Fruit fly (Drosophila melanogaster) whole organism, adult: ENCODE data around the gene CG6569.

Experiments
- CG11617 ChIP-seq: fragments of 200-800 bp; sonication (Bioruptor generic); optimal IDR thresholded peaks from 2 replicates; lab custom pipeline; 2017; ENCODE audit warnings: mild to moderate bottlenecking, missing biosample characterization, missing genetic modification reagents, missing genetic modification characterization
- CG12768 ChIP-seq: fragments of 200-800 bp; sonication (Bioruptor generic); optimal IDR thresholded peaks from 2 replicates; lab custom pipeline; 2017; ENCODE audit warnings: missing biosample characterization, missing genetic modification characterization, mild to moderate bottlenecking, moderate library complexity, missing genetic modification reagents
- CG14711 ChIP-seq: fragments of 200-800 bp; sonication (Bioruptor generic); optimal IDR thresholded peaks from 2 replicates; lab custom pipeline; 2018; ENCODE audit warnings: missing biosample characterization, mild to moderate bottlenecking, missing genetic modification characterization, moderate library complexity
- CG1620 ChIP-seq: fragments of 200-800 bp; sonication (Bioruptor generic); optimal IDR thresholded peaks from 2 replicates; lab custom pipeline; 2016; ENCODE audit warnings: missing biosample characterization, missing genetic modification characterization
- CG33017 ChIP-seq: fragments of 200-800 bp; sonication (Bioruptor generic); optimal IDR thresholded peaks from 2 replicates; lab custom pipeline; 2018; ENCODE audit warnings: missing biosample characterization, mild to moderate bottlenecking, missing genetic modification characterization, moderate library complexity
- CG5204 ChIP-seq: fragments of 200-800 bp; sonication (Bioruptor generic); optimal IDR thresholded peaks from 2 replicates; lab custom pipeline; 2016; ENCODE audit warnings: missing biosample characterization, missing genetic modification characterization
- CG7045 ChIP-seq: fragments of 200-800 bp; sonication (Bioruptor generic); optimal IDR thresholded peaks from 2 replicates; lab custom pipeline; 2017; ENCODE audit warnings: missing biosample characterization, mild to moderate bottlenecking, missing genetic modification characterization
- CG7101 ChIP-seq: fragments of 200-800 bp; sonication (Bioruptor generic); optimal IDR thresholded peaks from 2 replicates; lab custom pipeline; 2018; ENCODE audit warnings: missing biosample characterization, mild to moderate bottlenecking, missing genetic modification characterization, moderate library complexity
- Clk ChIP-seq: fragments of 200-800 bp; sonication (Bioruptor generic); optimal IDR thresholded peaks from 2 replicates; lab custom pipeline; 2017; ENCODE audit warnings: missing biosample characterization, missing genetic modification characterization
- Crg-1 ChIP-seq: fragments of 200-800 bp; sonication (Bioruptor generic); optimal IDR thresholded peaks from 2 replicates; lab custom pipeline; 2016; ENCODE audit warnings: missing biosample characterization, missing genetic modification characterization
- Hr96 ChIP-seq: fragments of 200-800 bp; sonication (Bioruptor generic); optimal IDR thresholded peaks from 2 replicates; lab custom pipeline; 2016; ENCODE audit warnings: missing biosample characterization, missing genetic modification characterization
- Mnt ChIP-seq: fragments of 200-800 bp; sonication (Bioruptor generic); optimal IDR thresholded peaks from 2 replicates; lab custom pipeline; 2016; ENCODE audit warnings: missing biosample characterization, mild to moderate bottlenecking, missing genetic modification characterization
- bab1 ChIP-seq: fragments of 200-800 bp; sonication (Bioruptor generic); optimal IDR thresholded peaks from 3 replicates; lab custom pipeline; 2019; ENCODE audit warnings: missing biosample characterization, mild to moderate bottlenecking, missing genetic modification characterization, moderate library complexity
- cic ChIP-seq: fragments of 200-800 bp; sonication (Bioruptor generic); optimal IDR thresholded peaks from 2 replicates; lab custom pipeline; 2017; ENCODE audit warnings: missing biosample characterization, mild to moderate bottlenecking, missing genetic modification characterization, moderate library complexity
- cnc ChIP-seq, 2 experiments: fragments of >200 bp; optimal IDR thresholded peaks; 2 replicates each; lab custom pipeline; 2017
- kay ChIP-seq: fragments of 200-800 bp; sonication (Bioruptor generic); peaks from one replicate; lab custom pipeline; 2016; ENCODE audit warnings: missing biosample characterization, missing genetic modification characterization, borderline replicate concordance
- ovo ChIP-seq: fragments of 200-800 bp; sonication (Bioruptor generic); optimal IDR thresholded peaks from 2 replicates; lab custom pipeline; 2016; ENCODE audit warnings: missing biosample characterization, missing genetic modification characterization
- pad ChIP-seq: fragments of 200-800 bp; sonication (Bioruptor generic); optimal IDR thresholded peaks from 3 replicates; lab custom pipeline; 2017; ENCODE audit warnings: missing biosample characterization, missing genetic modification characterization, mild to moderate bottlenecking, moderate library complexity, missing genetic modification reagents
- tj ChIP-seq: fragments of 200-800 bp; sonication (Bioruptor generic); optimal IDR thresholded peaks from 3 replicates; lab custom pipeline; 2017; ENCODE audit warnings: missing biosample characterization, mild to moderate bottlenecking, missing genetic modification characterization, moderate library complexity
- toe ChIP-seq: fragments of 200-800 bp; sonication (Bioruptor generic); optimal IDR thresholded peaks from 2 replicates; lab custom pipeline; 2016; ENCODE audit warnings: missing biosample characterization, missing genetic modification characterization

Gene CG6569

dm6 chr3R:21834234-21835070 is 33.3 kb downstream of the CG6569 start:
- TF ChIP-seq CG7045 (GFP tag; lab: Kevin White, UChicago) (no peak), Hr96 (GFP tag; lab: Kevin White, UChicago) (no peak), toe (GFP tag; lab: Kevin White, UChicago) (no peak), Mnt (GFP tag; lab: Kevin White, UChicago) (no peak), CG12768 (no peak), bab1 (GFP tag; lab: Kevin White, UChicago) (no peak), ovo (no peak), Clk (GFP tag; lab: Kevin White, UChicago) (no peak), CG1620 (GFP tag; lab: Kevin White, UChicago) (no peak)

DNA sequence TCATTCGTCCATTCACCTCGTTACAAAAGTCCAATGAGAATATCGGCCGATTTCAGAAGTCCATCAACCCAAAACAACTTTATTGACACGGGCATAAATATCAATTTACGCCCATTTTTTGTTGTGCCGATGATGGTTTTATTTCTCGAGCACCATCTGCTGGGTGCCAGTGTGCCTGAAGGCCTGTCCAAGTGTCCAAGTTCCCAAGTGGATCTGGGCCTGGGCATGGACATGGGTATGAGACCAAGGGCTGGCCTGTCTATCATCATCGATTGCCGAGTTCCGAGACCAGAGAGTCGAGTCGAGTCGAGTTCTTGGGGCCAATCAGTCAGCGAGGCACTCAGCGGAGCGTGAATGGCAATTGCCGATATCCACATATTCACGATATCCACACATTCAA is 35.5 kb downstream of the CG6569 start, which contains the start of gene Gr93a:
Gene Gr93a, plus strand, starts transcription at position 301 of the 400 bp plus-strand sequence.
- TF ChIP-seq kay (GFP tag; lab: Kevin White, UChicago) (no peak), pad (GFP tag; lab: Kevin White, UChicago) (no peak), CG7101 (tag; lab: Kevin White, UChicago) (no peak), CG1620 (GFP tag; lab: Kevin White, UChicago) (no peak), cic (GFP tag; lab: Kevin White, UChicago) (no peak), CG14711 (tag; lab: Kevin White, UChicago) (no peak), CG11617 (no peak), toe (GFP tag; lab: Kevin White, UChicago) (no peak), Clk (GFP tag; lab: Kevin White, UChicago) (no peak), Mnt (GFP tag; lab: Kevin White, UChicago) (no peak), tj (GFP tag; lab: Kevin White, UChicago) (no peak), Crg-1 (GFP tag; lab: Kevin White, UChicago) (no peak), ovo (no peak), bab1 (GFP tag; lab: Kevin White, UChicago) (no peak), CG12768 (no peak)

- TF ChIP-seq CG7045 (GFP tag; lab: Kevin White, UChicago) (no peak), tj (GFP tag; lab: Kevin White, UChicago) (no peak), CG33017 (tag; lab: Kevin White, UChicago) (no peak), Mnt (GFP tag; lab: Kevin White, UChicago) (no peak), CG12768 (no peak), pad (GFP tag; lab: Kevin White, UChicago) (no peak), CG5204 (no peak), Clk (GFP tag; lab: Kevin White, UChicago) (no peak), CG1620 (GFP tag; lab: Kevin White, UChicago) (no peak), cic (GFP tag; lab: Kevin White, UChicago) (no peak), bab1 (GFP tag; lab: Kevin White, UChicago) (no peak), CG14711 (tag; lab: Kevin White, UChicago) (no peak), cnc (optimal IDR thresholded peaks at IDR 0.05; lab: Kevin White, UChicago) (no peak)
Measured at dm6 chr3R:21831040-21831439, 36.7 kb downstream of the CG6569 start.

dm6 chr3R:21830303-21830707 is 37.4 kb downstream of the CG6569 start:
- TF ChIP-seq bab1 (GFP tag; lab: Kevin White, UChicago), result no peak
- TF ChIP-seq Clk (GFP tag; lab: Kevin White, UChicago), result no peak
- TF ChIP-seq Mnt (GFP tag; lab: Kevin White, UChicago), result no peak
- TF ChIP-seq CG7101 (tag; lab: Kevin White, UChicago), result no peak
- TF ChIP-seq CG7045 (GFP tag; lab: Kevin White, UChicago), result no peak
- no peak for TF ChIP-seq CG12768
- no peak for TF ChIP-seq Crg-1 (GFP tag; lab: Kevin White, UChicago)
- TF ChIP-seq cnc (optimal IDR thresholded peaks at IDR 0.05; lab: Kevin White, UChicago), result no peak
- TF ChIP-seq CG14711 (tag; lab: Kevin White, UChicago), result no peak
- TF ChIP-seq CG33017 (tag; lab: Kevin White, UChicago), result no peak
- TF ChIP-seq Hr96 (GFP tag; lab: Kevin White, UChicago), result no peak
- no peak for TF ChIP-seq CG1620 (GFP tag; lab: Kevin White, UChicago)
- no peak for TF ChIP-seq CG11617
- TF ChIP-seq toe (GFP tag; lab: Kevin White, UChicago), result no peak

dm6 chr3R:21829487-21829957 is 38.2 kb downstream of the CG6569 start:
- no peak for TF ChIP-seq cnc (optimal IDR thresholded peaks at IDR 0.05; lab: Kevin White, UChicago)
- TF ChIP-seq pad (GFP tag; lab: Kevin White, UChicago), result peak; percentile 47
- TF ChIP-seq CG14711 (tag; lab: Kevin White, UChicago), result no peak
- no peak for TF ChIP-seq CG1620 (GFP tag; lab: Kevin White, UChicago)
- TF ChIP-seq tj (GFP tag; lab: Kevin White, UChicago), result peak; percentile 67
- no peak for TF ChIP-seq CG33017 (tag; lab: Kevin White, UChicago)
